Worm (Caenorhabditis elegans) whole organism, L4 larva: ENCODE data around the gene Y73B6BL.14.

ENCODE experiments used
- F10B5.3 ChIP-seq: sonication (generic microtip); optimal IDR thresholded peaks from 2 replicates; lab custom pipeline; 2016; ENCODE audit warnings: mild to moderate bottlenecking, missing genetic modification characterization, missing compliant biosample characterization
- R02D3.7 ChIP-seq: fragments of 150-350 bp; sonication (generic microtip); optimal IDR thresholded peaks from 3 replicates; lab custom pipeline; 2014; ENCODE audit warnings: missing biosample characterization, missing genetic modification characterization
- T20F7.1 ChIP-seq: fragments of 200-800 bp; sonication (Bioruptor generic); optimal IDR thresholded peaks from 2 replicates; lab custom pipeline; 2018; ENCODE audit warnings: mild to moderate bottlenecking, missing genetic modification characterization, missing compliant biosample characterization
- T26A8.4 ChIP-seq: fragments of 200-800 bp; sonication (Bioruptor generic); IDR thresholded peaks from 2 replicates; pipeline ENCODE4 v1.3.6; 2022; ENCODE audit warnings: missing genetic modification characterization, missing compliant biosample characterization
- Y105C5A.15 ChIP-seq: fragments of 200-800 bp; sonication (Bioruptor generic); IDR thresholded peaks from 2 replicates; pipeline ENCODE4 v1.3.6; 2022; ENCODE audit warnings: missing genetic modification characterization, missing compliant biosample characterization
- Y75B8A.6 ChIP-seq: fragments of 200-800 bp; sonication (Bioruptor generic); IDR thresholded peaks from 2 replicates; pipeline ENCODE4 v1.3.6; 2022; ENCODE audit warnings: missing genetic modification reagents, missing genetic modification characterization, missing compliant biosample characterization
- aha-1 ChIP-seq: fragments of 150-350 bp; peaks from one replicate; lab custom pipeline; 2014; ENCODE audit warnings: missing biosample characterization, missing genetic modification characterization
- aly-2 ChIP-seq: sonication (generic microtip); optimal IDR thresholded peaks from 2 replicates; lab custom pipeline; 2018; ENCODE audit warnings: missing biosample characterization, missing genetic modification characterization
- arid-1 ChIP-seq: fragments of 200-800 bp; sonication (Bioruptor generic); conservative IDR thresholded peaks from 2 replicates; pipeline ENCODE4 v1.3.6; 2022; ENCODE audit warnings: missing genetic modification reagents, missing genetic modification characterization, missing compliant biosample characterization
- ceh-32 ChIP-seq: sonication (generic microtip); optimal IDR thresholded peaks from 2 replicates; lab custom pipeline; 2016; ENCODE audit warnings: mild to moderate bottlenecking, missing genetic modification characterization, missing compliant biosample characterization; ENCODE audit not compliant: poor library complexity
- ceh-62 ChIP-seq: sonication (generic microtip); optimal IDR thresholded peaks from 2 replicates; lab custom pipeline; 2017; ENCODE audit warnings: missing biosample characterization, missing genetic modification characterization
- ceh-82 ChIP-seq: sonication (generic microtip); optimal IDR thresholded peaks from 2 replicates; lab custom pipeline; 2017; ENCODE audit warnings: missing biosample characterization, missing genetic modification characterization
- ces-1 ChIP-seq: fragments of 150-350 bp; sonication (generic microtip); optimal IDR thresholded peaks from 4 replicates; lab custom pipeline; 2014; ENCODE audit warnings: missing biosample characterization, missing genetic modification reagents, missing genetic modification characterization
- cey-2 ChIP-seq: sonication (generic microtip); optimal IDR thresholded peaks from 3 replicates; lab custom pipeline; 2017; ENCODE audit warnings: missing genetic modification characterization, mild to moderate bottlenecking, missing compliant biosample characterization, antibody characterized with exemption, borderline replicate concordance; ENCODE audit not compliant: insufficient read depth
- daf-12 ChIP-seq: fragments of 150-350 bp; optimal IDR thresholded peaks from 2 replicates; lab custom pipeline; 2014; ENCODE audit warnings: missing biosample characterization, missing genetic modification reagents, missing genetic modification characterization
- daf-19 ChIP-seq: fragments of 200-800 bp; sonication (Bioruptor generic); conservative IDR thresholded peaks from 2 replicates; pipeline ENCODE4 v1.3.6; 2022; ENCODE audit warnings: missing genetic modification characterization, missing compliant biosample characterization
- daf-8 ChIP-seq: fragments of 200-800 bp; sonication (Bioruptor generic); IDR thresholded peaks from 2 replicates; pipeline ENCODE4 v1.3.6; 2022; ENCODE audit warnings: missing genetic modification characterization, missing compliant biosample characterization
- dmd-6 ChIP-seq: fragments of 200-800 bp; sonication (Bioruptor generic); IDR thresholded peaks from 2 replicates; pipeline ENCODE4 v1.3.6; 2022; ENCODE audit warnings: missing genetic modification reagents, missing genetic modification characterization, missing compliant biosample characterization
- dmd-9 ChIP-seq: fragments of 200-800 bp; sonication (Bioruptor generic); IDR thresholded peaks from 2 replicates; pipeline ENCODE4 v1.3.6; 2022; ENCODE audit warnings: missing genetic modification reagents, missing genetic modification characterization, missing compliant biosample characterization
- duxl-1 ChIP-seq: sonication (generic microtip); optimal IDR thresholded peaks from 2 replicates; lab custom pipeline; 2016; ENCODE audit warnings: mild to moderate bottlenecking, missing genetic modification characterization, moderate library complexity, missing compliant biosample characterization; ENCODE audit not compliant: poor library complexity
- dve-1 ChIP-seq: sonication (generic microtip); optimal IDR thresholded peaks from 2 replicates; lab custom pipeline; 2017; ENCODE audit warnings: antibody characterized with exemption, mild to moderate bottlenecking, missing genetic modification characterization, missing compliant biosample characterization; ENCODE audit not compliant: insufficient read depth
- fkh-10 ChIP-seq: fragments of 150-350 bp; optimal IDR thresholded peaks from 2 replicates; lab custom pipeline; 2014; ENCODE audit warnings: missing biosample characterization, missing genetic modification reagents, missing genetic modification characterization
- fos-1 ChIP-seq: fragments of 150-350 bp; optimal IDR thresholded peaks from 2 replicates; lab custom pipeline; 2014; ENCODE audit warnings: missing biosample characterization, missing genetic modification characterization
- gei-8 ChIP-seq: fragments of 200-800 bp; sonication (Bioruptor generic); optimal IDR thresholded peaks from 2 replicates; lab custom pipeline; 2018; ENCODE audit warnings: mild to moderate bottlenecking, missing genetic modification characterization, missing compliant biosample characterization
- hif-1 ChIP-seq, 2 experiments: sonication (generic microtip); optimal IDR thresholded peaks; 2 replicates each; lab custom pipeline; 2016 to 2017; ENCODE audit warnings: missing compliant biosample characterization in 2 of 2, missing genetic modification characterization in 2 of 2, missing genetic modification reagents in 2 of 2, missing genotype in 2 of 2, mild to moderate bottlenecking in 1 of 2
- hlh-11 ChIP-seq: fragments of 200-800 bp; sonication (Bioruptor generic); optimal IDR thresholded peaks from 2 replicates; lab custom pipeline; 2018; ENCODE audit warnings: mild to moderate bottlenecking, missing genetic modification characterization, missing compliant biosample characterization
- hmg-1.1 ChIP-seq: fragments of 200-800 bp; sonication (Bioruptor generic); IDR thresholded peaks from 2 replicates; pipeline ENCODE4 v1.3.6; 2022; ENCODE audit warnings: missing genetic modification reagents, missing genetic modification characterization, missing compliant biosample characterization
- jun-1 ChIP-seq: fragments of 150-350 bp; optimal IDR thresholded peaks from 2 replicates; lab custom pipeline; 2014; ENCODE audit warnings: missing biosample characterization, missing genetic modification reagents, missing genetic modification characterization
- lim-7 ChIP-seq: fragments of 200-800 bp; sonication (Bioruptor generic); IDR thresholded peaks from 2 replicates; pipeline ENCODE4 v1.3.6; 2022; ENCODE audit warnings: missing genetic modification characterization, missing compliant biosample characterization
- lin-1 ChIP-seq: fragments of 200-800 bp; sonication (Bioruptor generic); IDR thresholded peaks from 2 replicates; pipeline ENCODE4 v1.3.6; 2022; ENCODE audit warnings: missing genetic modification reagents, missing genetic modification characterization, missing compliant biosample characterization
- lin-13 ChIP-seq: fragments of 150-350 bp; optimal IDR thresholded peaks from 2 replicates; lab custom pipeline; 2014; ENCODE audit warnings: missing biosample characterization, missing genetic modification reagents, missing genetic modification characterization
- lin-15B ChIP-seq: fragments of 150-350 bp; sonication (generic microtip); optimal IDR thresholded peaks from 3 replicates; lab custom pipeline; 2014; ENCODE audit warnings: missing biosample characterization, missing genetic modification characterization
- lin-38 ChIP-seq: fragments of 200-800 bp; sonication (Bioruptor generic); IDR thresholded peaks from 2 replicates; pipeline ENCODE4 v1.3.6; 2022; ENCODE audit warnings: missing genetic modification reagents, missing genetic modification characterization, missing compliant biosample characterization
- lir-3 ChIP-seq: sonication (generic microtip); optimal IDR thresholded peaks from 2 replicates; lab custom pipeline; 2016; ENCODE audit warnings: mild to moderate bottlenecking, missing genetic modification characterization, missing compliant biosample characterization
- lsy-2 ChIP-seq, 2 experiments: fragments of 150-350 bp in 1 of 2; sonication (generic microtip) in 1 of 2; optimal IDR thresholded peaks; 2 replicates each; lab custom pipeline; 2014 to 2017; ENCODE audit warnings: missing biosample characterization in 2 of 2, missing genetic modification characterization in 2 of 2
- madf-9 ChIP-seq: fragments of 200-800 bp; sonication (Bioruptor generic); conservative IDR thresholded peaks from 2 replicates; pipeline ENCODE4 v1.3.6; 2022; ENCODE audit warnings: missing genetic modification reagents, missing genetic modification characterization, missing compliant biosample characterization
- mep-1 ChIP-seq: fragments of 150-350 bp; sonication (generic microtip); optimal IDR thresholded peaks from 3 replicates; lab custom pipeline; 2014; ENCODE audit warnings: missing biosample characterization, missing genetic modification characterization
- nhr-25 ChIP-seq: sonication (generic microtip); optimal IDR thresholded peaks from 2 replicates; lab custom pipeline; 2017; ENCODE audit warnings: missing genetic modification characterization, mild to moderate bottlenecking, missing compliant biosample characterization, antibody characterized with exemption, moderate library complexity, borderline replicate concordance; ENCODE audit not compliant: insufficient read depth
- nhr-41 ChIP-seq: fragments of 200-800 bp; sonication (Bioruptor generic); IDR thresholded peaks from 2 replicates; pipeline ENCODE4 v1.3.6; 2022; ENCODE audit warnings: missing genetic modification reagents, missing genetic modification characterization, missing compliant biosample characterization
- nhr-42 ChIP-seq: fragments of 200-800 bp; sonication (Bioruptor generic); IDR thresholded peaks from 2 replicates; pipeline ENCODE4 v1.3.6; 2022; ENCODE audit warnings: missing genetic modification characterization, missing compliant biosample characterization
- nhr-48 ChIP-seq: sonication (generic microtip); optimal IDR thresholded peaks from 2 replicates; lab custom pipeline; 2016; ENCODE audit warnings: mild to moderate bottlenecking, missing genetic modification characterization, missing compliant biosample characterization
- nhr-76 ChIP-seq: fragments of 150-350 bp; optimal IDR thresholded peaks from 2 replicates; lab custom pipeline; 2014; ENCODE audit warnings: missing biosample characterization, missing genetic modification characterization
- saeg-2 ChIP-seq: fragments of 200-800 bp; sonication (Bioruptor generic); IDR thresholded peaks from 2 replicates; pipeline ENCODE4 v1.3.6; 2022; ENCODE audit warnings: missing genetic modification reagents, missing genetic modification characterization, missing compliant biosample characterization
- sdz-12 ChIP-seq: fragments of 200-800 bp; sonication (Bioruptor generic); optimal IDR thresholded peaks from 2 replicates; lab custom pipeline; 2018; ENCODE audit warnings: mild to moderate bottlenecking, missing genetic modification characterization, missing compliant biosample characterization
- skn-1 ChIP-seq: fragments of 150-350 bp; optimal IDR thresholded peaks from 2 replicates; lab custom pipeline; 2014; ENCODE audit warnings: missing biosample characterization, missing genetic modification characterization
- snpc-1.2 ChIP-seq: fragments of 200-800 bp; sonication (Bioruptor generic); IDR thresholded peaks from 2 replicates; pipeline ENCODE4 v1.3.6; 2022; ENCODE audit warnings: missing genetic modification reagents, missing genetic modification characterization, missing compliant biosample characterization
- spr-1 ChIP-seq: sonication (generic microtip); optimal IDR thresholded peaks from 2 replicates; lab custom pipeline; 2016; ENCODE audit warnings: mild to moderate bottlenecking, missing genetic modification characterization, missing compliant biosample characterization
- zfp-2 ChIP-seq: sonication (generic microtip); optimal IDR thresholded peaks from 2 replicates; lab custom pipeline; 2016; ENCODE audit warnings: mild to moderate bottlenecking, missing genetic modification characterization, missing compliant biosample characterization
- zfp-3 ChIP-seq: fragments of 200-800 bp; sonication (Bioruptor generic); conservative IDR thresholded peaks from 2 replicates; pipeline ENCODE4 v1.3.6; 2022; ENCODE audit warnings: missing genetic modification reagents, missing genetic modification characterization, missing compliant biosample characterization
- ztf-7 ChIP-seq: fragments of 150-350 bp; optimal IDR thresholded peaks from 2 replicates; lab custom pipeline; 2014; ENCODE audit warnings: missing biosample characterization, missing genetic modification characterization

Gene Y73B6BL.14

DNA sequence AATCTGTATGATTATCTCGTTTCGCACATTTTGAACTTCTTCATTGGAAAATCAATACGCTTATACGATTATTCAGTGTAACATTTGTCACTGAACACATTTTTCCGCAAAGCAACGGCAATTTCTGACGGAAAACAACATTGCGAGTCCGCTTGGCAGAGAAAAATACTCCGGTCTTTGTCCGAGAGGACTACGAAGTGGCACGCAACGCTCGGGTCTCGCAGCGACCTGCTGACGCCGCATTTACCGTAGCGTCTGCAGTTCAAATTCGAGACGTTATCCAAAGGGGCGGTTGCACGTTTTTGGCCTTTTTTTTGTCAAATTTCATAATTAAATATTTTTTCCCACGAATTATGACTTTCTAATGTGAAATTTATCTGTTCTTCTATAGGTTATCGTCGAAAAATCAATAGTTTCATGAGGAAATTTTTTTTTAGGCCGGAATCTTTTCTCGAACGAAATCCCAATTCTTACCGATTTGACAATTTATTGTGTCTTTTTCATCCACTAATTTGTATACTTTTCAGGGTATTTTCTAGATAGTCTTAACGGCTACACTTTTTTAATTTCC, 19.0 kb downstream of the Y73B6BL.14 start, which contains the start of gene sqd-1 (continued):
- TF ChIP-seq fkh-10, result peak; percentile 80
- peak; percentile 58 for TF ChIP-seq gei-8 (GFP tag; lab: Kevin White, UChicago)
- TF ChIP-seq aha-1 (tag; lab: Kevin White, UChicago), result peak; percentile 100
- TF ChIP-seq ceh-82, result peak; percentile 24
- TF ChIP-seq lim-7, result peak; percentile 74
- TF ChIP-seq lir-3 (tag; lab: Kevin White, UChicago), result no peak
- TF ChIP-seq lin-1 (GFP tag; lab: Robert Waterston, UW), result peak; percentile 95
- TF ChIP-seq aly-2, result no peak
- TF ChIP-seq lsy-2 (tag; optimal IDR thresholded peaks at IDR 0.05; lab: Kevin White, UChicago), result peak; percentile 95 to 99
- peak; percentile 99 for TF ChIP-seq zfp-2 (tag; lab: Kevin White, UChicago)
- peak; percentile 90 for TF ChIP-seq lin-13 (GFP tag; lab: Kevin White, UChicago)
- peak; percentile 86 for TF ChIP-seq T20F7.1 (GFP tag; lab: Kevin White, UChicago)
- TF ChIP-seq duxl-1, result peak; percentile 82
- TF ChIP-seq nhr-42 (GFP tag; lab: Robert Waterston, UW), result peak; percentile 94
- TF ChIP-seq ceh-32, result peak; percentile 79
- TF ChIP-seq ztf-7, result peak; percentile 87
- peak; percentile 31 for TF ChIP-seq nhr-76 (tag; lab: Kevin White, UChicago)
- peak; percentile 96 for TF ChIP-seq snpc-1.2 (GFP tag; lab: Robert Waterston, UW)
- TF ChIP-seq dve-1 (tag; lab: Kevin White, UChicago), result peak; percentile 99
- peak; percentile 70 for TF ChIP-seq sdz-12 (GFP tag; lab: Kevin White, UChicago)
- peak; percentile 86 for TF ChIP-seq saeg-2 (GFP tag; lab: Robert Waterston, UW)
- TF ChIP-seq spr-1, result peak; percentile 92
- 0 out of 2 replicates have a peak, but pooled peaks have one; percentile 64 for TF ChIP-seq Y105C5A.15
- TF ChIP-seq jun-1 (tag; lab: Kevin White, UChicago), result peak; percentile 88
- TF ChIP-seq daf-19 (GFP tag; lab: Robert Waterston, UW), result no peak
- TF ChIP-seq madf-9 (GFP tag; lab: Robert Waterston, UW), result peak; percentile 92
- TF ChIP-seq nhr-25, result peak; percentile 84
- TF ChIP-seq cey-2 (tag; lab: Kevin White, UChicago), result no peak
- peak; percentile 46 for TF ChIP-seq R02D3.7 (tag; lab: Kevin White, UChicago)
- peak; percentile 90 for TF ChIP-seq zfp-3 (GFP tag; lab: Robert Waterston, UW)
- peak; percentile 96 for TF ChIP-seq mep-1 (tag; lab: Kevin White, UChicago)
- TF ChIP-seq dmd-6 (GFP tag; lab: Robert Waterston, UW), result peak; percentile 96
- no peak for TF ChIP-seq ceh-62 (tag; lab: Kevin White, UChicago)
- TF ChIP-seq Y75B8A.6 (GFP tag; lab: Robert Waterston, UW), result peak; percentile 88
- peak; percentile 53 for TF ChIP-seq fos-1
- peak; percentile 95 for TF ChIP-seq dmd-9 (GFP tag; lab: Robert Waterston, UW)
- TF ChIP-seq F10B5.3 (tag; lab: Kevin White, UChicago), result peak; percentile 88
- peak; percentile 92 for TF ChIP-seq lin-38 (GFP tag; lab: Robert Waterston, UW)
- TF ChIP-seq hlh-11 (tag; lab: Kevin White, UChicago), result peak; percentile 95
- TF ChIP-seq ces-1 (GFP tag; lab: Kevin White, UChicago), result peak; percentile 52
- TF ChIP-seq lin-15B (tag; lab: Kevin White, UChicago), result peak; percentile 56
- TF ChIP-seq skn-1, result no peak
- TF ChIP-seq arid-1 (GFP tag; lab: Robert Waterston, UW), result peak; percentile 92
- TF ChIP-seq hif-1 (tag; optimal IDR thresholded peaks at IDR 0.05; lab: Kevin White, UChicago), result peak; percentile 35 to 94
- TF ChIP-seq T26A8.4, result peak; percentile 98
- TF ChIP-seq nhr-48 (tag; lab: Kevin White, UChicago), result peak; percentile 87
- peak; percentile 96 for TF ChIP-seq hmg-1.1 (GFP tag; lab: Robert Waterston, UW)
- peak; percentile 48; the same call in 1 of the 2 replicates for TF ChIP-seq nhr-41 (GFP tag; lab: Robert Waterston, UW)
- TF ChIP-seq daf-8 (GFP tag; lab: Robert Waterston, UW), result no peak
- TF ChIP-seq daf-12 (tag; lab: Kevin White, UChicago), result no peak
